Worm (Caenorhabditis elegans): ENCODE results near the gene C54C6.7.

- TF ChIP-seq nhr-237 (tag; optimal IDR thresholded peaks at IDR 0.05) (no peak), fos-1 (tag; optimal IDR thresholded peaks at IDR 0.05) (no peak), nhr-102 (tag; optimal IDR thresholded peaks at IDR 0.05) (no peak), nhr-11 (tag; optimal IDR thresholded peaks at IDR 0.05) (no peak), pha-4 (GFP tag; IDR thresholded peaks at IDR 0.05) (no peak), pha-4 (tag; optimal IDR thresholded peaks at IDR 0.05) (no peak), dve-1 (tag; optimal IDR thresholded peaks at IDR 0.05; ENCODE audit: insufficient read depth) (no peak), T26A8.4 (GFP tag; IDR thresholded peaks at IDR 0.05) (no peak), set-16 (GFP tag; IDR thresholded peaks at IDR 0.05) (no peak)
Measured at ce11 chrIII:3562276-3562675, 16.1 kb upstream of the C54C6.7 start.

Data from whole organism, L4 larva.